Fruit fly (Drosophila melanogaster) whole organism: ENCODE measurements around the gene CG5080.

Experiments
- EcR ChIP-seq, 2 experiments: fragments of >200 bp; optimal IDR thresholded peaks; 2 replicates each; lab custom pipeline; 2017; ENCODE audit warnings: missing biosample characterization in 2 of 2, missing genetic modification characterization in 2 of 2, missing genetic modification reagents in 2 of 2
- pan ChIP-seq: fragments of >200 bp; optimal IDR thresholded peaks from 2 replicates; lab custom pipeline; 2017
- psq ChIP-seq: fragments of >200 bp; optimal IDR thresholded peaks from 2 replicates; lab custom pipeline; 2017

DNA sequence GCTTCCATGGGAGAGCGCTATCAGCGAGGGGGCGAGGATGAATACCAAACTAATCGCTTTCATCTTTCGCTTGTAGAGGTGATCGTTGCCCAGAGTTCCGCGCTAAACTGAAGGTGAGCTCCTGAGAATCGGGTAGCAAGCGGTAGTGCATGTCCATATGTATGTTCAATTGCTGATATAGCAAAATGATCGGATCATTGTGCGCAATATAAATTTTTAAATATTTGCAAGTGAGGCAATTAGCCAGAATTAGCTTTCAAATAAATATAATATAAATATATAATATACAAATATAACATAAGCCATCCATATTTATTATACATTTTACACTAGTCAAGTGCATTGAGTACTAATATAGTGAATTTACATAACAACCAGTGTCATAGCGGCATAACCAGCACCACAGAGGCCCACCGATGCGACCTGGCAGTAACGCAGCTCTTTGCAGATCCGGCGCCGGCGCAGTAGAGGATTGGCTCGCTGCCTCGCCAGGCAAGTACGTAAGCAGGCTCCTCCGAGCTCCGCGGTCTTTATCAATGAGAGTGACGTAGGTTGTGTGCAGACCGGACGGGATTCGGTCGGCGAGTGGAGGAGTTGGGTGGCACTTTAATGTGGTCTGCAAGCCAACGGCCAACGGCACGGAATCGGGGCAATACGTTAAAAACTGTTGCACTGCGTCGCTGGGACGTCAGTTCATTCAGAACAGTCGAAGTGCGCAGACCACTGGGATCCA, 29.5 kb downstream of the CG5080 start, which contains the start of the genes Iris and CG4577:
- TF ChIP-seq EcR (GFP tag; optimal IDR thresholded peaks at IDR 0.05; lab: Kevin White, UChicago) (no peak), psq (no peak), pan (lab: Kevin White, UChicago) (no peak)
